Fruit fly (Drosophila melanogaster): Measurements from ENCODE around the gene CG14315.

The CG14315 gene

DNA sequence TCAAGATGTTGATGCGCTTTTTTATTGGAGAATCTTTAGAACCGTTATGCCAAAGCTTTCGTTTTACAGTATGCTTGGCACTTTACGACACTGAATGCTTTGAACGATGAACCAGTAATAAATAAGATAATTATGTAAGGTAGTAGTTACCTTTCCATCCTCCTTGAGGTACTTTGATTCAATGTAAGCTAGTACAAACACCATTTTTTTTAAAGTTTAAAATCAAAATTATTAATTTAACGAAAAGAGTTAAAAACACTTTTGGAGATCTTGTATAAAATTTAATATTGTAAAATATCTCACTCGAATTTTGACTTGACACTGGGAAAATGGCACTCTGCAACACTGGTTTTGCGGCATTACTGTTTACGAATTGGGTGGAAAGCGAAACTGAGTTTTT, 26.9 kb downstream of the CG14315 start, which contains the start of the genes Arp5 and CG7208 (continued):
- TF ChIP-seq CG17385 (GFP tag; optimal IDR thresholded peaks at IDR 0.05) (peak; percentile 63), btn (GFP tag; optimal IDR thresholded peaks at IDR 0.05) (no peak), CG17568 (GFP tag; optimal IDR thresholded peaks at IDR 0.05) (no peak), CG3163 (GFP tag; optimal IDR thresholded peaks at IDR 0.05) (peak; percentile 23), CG2120 (GFP tag; optimal IDR thresholded peaks at IDR 0.05) (peak; percentile 91), ems (GFP tag; optimal IDR thresholded peaks at IDR 0.05) (peak; percentile 73), CG11085 (GFP tag; IDR thresholded peaks at IDR 0.05) (peak; percentile 59), CG4854 (GFP tag; optimal IDR thresholded peaks at IDR 0.05) (peak; percentile 58), gro (GFP tag; optimal IDR thresholded peaks at IDR 0.05) (peak; percentile 47), HLH3B (GFP tag; IDR thresholded peaks at IDR 0.05) (no peak), CG31441 (GFP tag; IDR thresholded peaks at IDR 0.05) (peak; percentile 73), Opbp (GFP tag; IDR thresholded peaks at IDR 0.05; ENCODE audit: partially characterized antibody) (no peak), ap (GFP tag; IDR thresholded peaks at IDR 0.05) (0 out of 2 replicates have a peak, but pooled peaks have one; percentile 30), Kr (GFP tag; optimal IDR thresholded peaks at IDR 0.05) (no peak), CG1024 (GFP tag; IDR thresholded peaks at IDR 0.05) (no peak), CG7963 (GFP tag; IDR thresholded peaks at IDR 0.05; ENCODE audit: partially characterized antibody) (no peak), CG9932 (GFP tag; IDR thresholded peaks at IDR 0.05) (peak; percentile 88), CG4360 (GFP tag; IDR thresholded peaks at IDR 0.05) (no peak), CG10274 (GFP tag; optimal IDR thresholded peaks at IDR 0.05) (no peak), CG7786 (GFP tag; optimal IDR thresholded peaks at IDR 0.05) (peak; percentile 58), CG10267 (tag; optimal IDR thresholded peaks at IDR 0.05) (peak; percentile 95), emc (GFP tag; optimal IDR thresholded peaks at IDR 0.05) (no peak), kni (GFP tag; optimal IDR thresholded peaks at IDR 0.05) (no peak), CG6765 (GFP tag; optimal IDR thresholded peaks at IDR 0.05) (peak; percentile 34), gfzf (GFP tag; optimal IDR thresholded peaks at IDR 0.05) (peak; percentile 39), Usf (GFP tag; optimal IDR thresholded peaks at IDR 0.05) (peak; percentile 1), Six4 (GFP tag; optimal IDR thresholded peaks at IDR 0.05) (peak; percentile 40), vnd (GFP tag; IDR thresholded peaks at IDR 0.05; ENCODE audit: partially characterized antibody) (no peak), CG3407 (GFP tag; optimal IDR thresholded peaks at IDR 0.05) (peak; percentile 30), vfl (GFP tag; optimal IDR thresholded peaks at IDR 0.05) (peak; percentile 54), Nf-YA (GFP tag; IDR thresholded peaks at IDR 0.05) (0 out of 2 replicates have a peak, but pooled peaks have one; percentile 51), CG16813 (GFP tag; IDR thresholded peaks at IDR 0.05; ENCODE audit: partially characterized antibody) (no peak), Awh (GFP tag; IDR thresholded peaks at IDR 0.05) (no peak), tna (GFP tag; IDR thresholded peaks at IDR 0.05; ENCODE audit: partially characterized antibody) (no peak), CG12219 (GFP tag; optimal IDR thresholded peaks at IDR 0.05) (peak; percentile 7), CG14710 (tag; optimal IDR thresholded peaks at IDR 0.05) (peak; percentile 86), Sin3A (optimal IDR thresholded peaks at IDR 0.05) (peak; percentile 9), prd (optimal IDR thresholded peaks at IDR 0.05) (no peak), prd (GFP tag; IDR thresholded peaks at IDR 0.05) (peak; percentile 66), gcm (GFP tag; optimal IDR thresholded peaks at IDR 0.05) (no peak), Deaf1 (tag; optimal IDR thresholded peaks at IDR 0.05) (no peak), Myb (GFP tag; optimal IDR thresholded peaks at IDR 0.05) (peak; percentile 86), NC2β (GFP tag; optimal IDR thresholded peaks at IDR 0.05) (peak; percentile 1), CG17186 (GFP tag; optimal IDR thresholded peaks at IDR 0.05) (no peak), CG9797 (GFP tag; optimal IDR thresholded peaks at IDR 0.05) (no peak), amos (GFP tag; IDR thresholded peaks at IDR 0.05; ENCODE audit: partially characterized antibody) (peak; percentile 38; the same call in 1 of the 2 replicates), sc (optimal IDR thresholded peaks at IDR 0.05) (no peak), sc (GFP tag; optimal IDR thresholded peaks at IDR 0.05) (peak; percentile 47), tin (GFP tag; optimal IDR thresholded peaks at IDR 0.05) (peak; percentile 71), CG8944 (GFP tag; optimal IDR thresholded peaks at IDR 0.05) (peak; percentile 13), Dfd (GFP tag; optimal IDR thresholded peaks at IDR 0.05) (no peak), h (optimal IDR thresholded peaks at IDR 0.05) (no peak)

Data from whole organism, embryonic.